Fruit fly (Drosophila melanogaster): ENCODE results near the gene comm3.

Gene comm3

DNA sequence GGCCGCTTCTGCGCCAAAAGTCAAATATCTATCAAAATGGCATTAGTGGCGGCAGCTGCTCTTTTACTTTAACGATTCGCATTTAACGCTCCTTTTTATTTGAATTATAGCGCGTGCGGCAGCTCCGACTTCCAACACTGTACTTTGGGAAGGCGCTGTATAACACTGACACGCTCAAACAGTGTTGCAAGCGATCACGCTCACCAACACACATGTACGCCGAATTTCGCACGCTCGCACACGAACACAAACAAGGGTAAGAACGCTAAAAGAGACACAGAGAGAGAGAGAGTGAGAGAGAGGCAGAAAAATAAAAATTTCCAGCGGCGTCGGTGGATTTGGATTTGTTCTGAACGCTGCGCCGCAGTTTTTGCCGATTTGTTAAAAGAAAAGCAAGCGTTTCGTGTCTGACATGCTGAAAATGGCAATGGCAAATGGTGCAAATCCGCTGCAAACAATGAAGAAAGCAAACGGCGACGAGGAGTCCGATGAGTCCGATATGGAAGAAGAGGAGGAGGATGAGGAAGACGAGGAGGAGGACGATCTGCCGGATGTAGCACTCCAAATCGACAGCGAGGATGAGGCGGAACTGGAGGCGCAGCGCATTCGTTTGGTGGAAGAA, 27.8 kb downstream of the comm3 start, which contains the start of gene Phs (continued):
- TF ChIP-seq CG13296 (GFP tag; optimal IDR thresholded peaks at IDR 0.05) (peak; percentile 53), lbe (GFP tag; optimal IDR thresholded peaks at IDR 0.05) (peak; percentile 84), Dip2 (GFP tag; IDR thresholded peaks at IDR 0.05) (no peak), danr (GFP tag; IDR thresholded peaks at IDR 0.05) (no peak), C15 (GFP tag; IDR thresholded peaks at IDR 0.05) (peak; percentile 51; the same call in 1 of the 3 replicates), gce (GFP tag; IDR thresholded peaks at IDR 0.05) (0 out of 3 replicates have a peak, but pooled peaks have one; percentile 53), CG34422 (GFP tag; IDR thresholded peaks at IDR 0.05) (peak; percentile 74; the same call in 1 of the 3 replicates), CG9817 (tag; optimal IDR thresholded peaks at IDR 0.05) (peak; percentile 75), ash1 (GFP tag; optimal IDR thresholded peaks at IDR 0.05) (peak; percentile 82), ranshi (GFP tag; IDR thresholded peaks at IDR 0.05) (peak; percentile 82), CG6765 (GFP tag; optimal IDR thresholded peaks at IDR 0.05) (peak; percentile 45), trem (tag; optimal IDR thresholded peaks at IDR 0.05) (peak; percentile 66), Rx (GFP tag; IDR thresholded peaks at IDR 0.05) (peak; percentile 84), CG3847 (GFP tag; IDR thresholded peaks at IDR 0.05) (peak; percentile 94), lilli (GFP tag; optimal IDR thresholded peaks at IDR 0.05) (peak; percentile 85), zen2 (GFP tag; IDR thresholded peaks at IDR 0.05; ENCODE audit: partially characterized antibody) (no peak), sr (GFP tag; IDR thresholded peaks at IDR 0.05) (peak; percentile 65; the same call in 2 of the 3 replicates), Adf1 (GFP tag; IDR thresholded peaks at IDR 0.05) (peak; percentile 35; the same call in 1 of the 2 replicates), Neu2 (GFP tag; optimal IDR thresholded peaks at IDR 0.05; ENCODE audit: borderline replicate concordance) (peak; percentile 0), Vsx1 (GFP tag; optimal IDR thresholded peaks at IDR 0.05) (peak; percentile 15), repo (GFP tag; optimal IDR thresholded peaks at IDR 0.05) (peak; percentile 86), CG17328 (GFP tag; IDR thresholded peaks at IDR 0.05) (peak; percentile 66), nmo (GFP tag; optimal IDR thresholded peaks at IDR 0.05) (peak; percentile 36), tna (GFP tag; IDR thresholded peaks at IDR 0.05; ENCODE audit: partially characterized antibody) (no peak), tio (GFP tag; optimal IDR thresholded peaks at IDR 0.05) (peak; percentile 46), sna (GFP tag; IDR thresholded peaks at IDR 0.05; ENCODE audit: partially characterized antibody) (peak; percentile 14; the same call in 1 of the 2 replicates), Bgb (GFP tag; IDR thresholded peaks at IDR 0.05; ENCODE audit: partially characterized antibody) (peak; percentile 65), Hr3 (GFP tag; optimal IDR thresholded peaks at IDR 0.05) (peak; percentile 55), Sox102F (GFP tag; optimal IDR thresholded peaks at IDR 0.05) (peak; percentile 37), CG13287 (GFP tag; IDR thresholded peaks at IDR 0.05; ENCODE audit: partially characterized antibody) (peak; percentile 69), CG6175 (GFP tag; IDR thresholded peaks at IDR 0.05) (peak; percentile 82), Xrp1 (GFP tag; IDR thresholded peaks at IDR 0.05) (peak; percentile 87), B-H1 (GFP tag; IDR thresholded peaks at IDR 0.05) (no peak), tx (GFP tag; optimal IDR thresholded peaks at IDR 0.05) (peak; percentile 84), CG1832 (GFP tag; optimal IDR thresholded peaks at IDR 0.05) (no peak), ken (GFP tag; IDR thresholded peaks at IDR 0.05) (peak; percentile 94), crp (GFP tag; optimal IDR thresholded peaks at IDR 0.05) (peak in 1 of 2 experiments; percentile 35), Hey (tag; optimal IDR thresholded peaks at IDR 0.05) (no peak), E2f2 (GFP tag; IDR thresholded peaks at IDR 0.05) (peak; percentile 99), Drgx (GFP tag; IDR thresholded peaks at IDR 0.05) (peak; percentile 59), CG31224 (GFP tag; IDR thresholded peaks at IDR 0.05) (no peak), Usf (GFP tag; optimal IDR thresholded peaks at IDR 0.05) (peak; percentile 48), sima (GFP tag; optimal IDR thresholded peaks at IDR 0.05) (peak; percentile 21), CG10654 (GFP tag; optimal IDR thresholded peaks at IDR 0.05) (peak; percentile 82), D19A (tag; optimal IDR thresholded peaks at IDR 0.05) (no peak), CG10267 (tag; optimal IDR thresholded peaks at IDR 0.05) (peak; percentile 100), Dp (GFP tag; optimal IDR thresholded peaks at IDR 0.05) (peak; percentile 98), Dad (GFP tag; optimal IDR thresholded peaks at IDR 0.05) (peak; percentile 90), Gsc (GFP tag; IDR thresholded peaks at IDR 0.05) (no peak), Lhr (GFP tag; optimal IDR thresholded peaks at IDR 0.05) (peak; percentile 64)
